Fruit fly (Drosophila melanogaster) whole organism, embryonic: ENCODE data around the gene Cad89D.

Source experiments
- Atf3 ChIP-seq: fragments of 200-800 bp; sonication (Bioruptor generic); optimal IDR thresholded peaks from 3 replicates; lab custom pipeline; 2016; ENCODE audit warnings: missing biosample characterization, missing genetic modification characterization
- Awh ChIP-seq: fragments of 200-800 bp; sonication (Bioruptor generic); IDR thresholded peaks from 2 replicates; pipeline ENCODE4, ENCODE4 v1.3.6; 2022; ENCODE audit warnings: missing biosample characterization, missing genetic modification characterization
- B-H2 ChIP-seq: fragments of 200-800 bp; sonication (Bioruptor generic); optimal IDR thresholded peaks from 2 replicates; lab custom pipeline; 2018; ENCODE audit warnings: missing biosample characterization, mild to moderate bottlenecking, missing genetic modification characterization
- Blimp-1 ChIP-seq: fragments of 200-800 bp; sonication (Bioruptor generic); optimal IDR thresholded peaks from 3 replicates; lab custom pipeline; 2018; ENCODE audit warnings: missing biosample characterization, missing genetic modification characterization, mild to moderate bottlenecking, moderate library complexity, missing genetic modification reagents
- CG10274 ChIP-seq: fragments of 200-800 bp; sonication (Bioruptor generic); optimal IDR thresholded peaks from 3 replicates; lab custom pipeline; 2017; ENCODE audit warnings: missing biosample characterization, mild to moderate bottlenecking, missing genetic modification characterization
- CG11093 ChIP-seq: fragments of 200-800 bp; sonication (Bioruptor generic); IDR thresholded peaks from 3 replicates; pipeline ENCODE4 v1.3.6; 2022; ENCODE audit warnings: missing biosample characterization, missing genetic modification characterization
- CG11695 ChIP-seq: fragments of 200-800 bp; sonication (Bioruptor generic); IDR thresholded peaks from 3 replicates; pipeline ENCODE4 v1.3.6; 2022; ENCODE audit warnings: missing biosample characterization, missing genetic modification characterization
- CG12071 ChIP-seq: fragments of 200-800 bp; sonication (Bioruptor generic); optimal IDR thresholded peaks from 3 replicates; lab custom pipeline; 2018; ENCODE audit warnings: missing biosample characterization, mild to moderate bottlenecking, missing genetic modification characterization
- CG12219 ChIP-seq: fragments of 200-800 bp; sonication (Bioruptor generic); optimal IDR thresholded peaks from 3 replicates; lab custom pipeline; 2018; ENCODE audit warnings: missing biosample characterization, mild to moderate bottlenecking, missing genetic modification characterization
- CG12236 ChIP-seq: fragments of 200-800 bp; sonication (Bioruptor generic); optimal IDR thresholded peaks from 2 replicates; lab custom pipeline; 2016; ENCODE audit warnings: missing biosample characterization, missing genetic modification characterization
- CG13123 ChIP-seq: fragments of 200-800 bp; sonication (Bioruptor generic); optimal IDR thresholded peaks from 2 replicates; lab custom pipeline; 2016; ENCODE audit warnings: missing biosample characterization, missing genetic modification characterization
- CG13624 ChIP-seq: fragments of 200-800 bp; sonication (Bioruptor generic); optimal IDR thresholded peaks from 2 replicates; lab custom pipeline; 2016; ENCODE audit warnings: missing biosample characterization, missing genetic modification characterization
- CG14710 ChIP-seq: fragments of 200-800 bp; sonication (Bioruptor generic); optimal IDR thresholded peaks from 3 replicates; lab custom pipeline; 2019; ENCODE audit warnings: missing biosample characterization, mild to moderate bottlenecking, missing genetic modification characterization, moderate library complexity
- CG1529 ChIP-seq: fragments of 200-800 bp; sonication (Bioruptor generic); optimal IDR thresholded peaks from 3 replicates; lab custom pipeline; 2018; ENCODE audit warnings: missing biosample characterization, missing genetic modification characterization
- CG1647 ChIP-seq: fragments of 200-800 bp; sonication (Bioruptor generic); optimal IDR thresholded peaks from 3 replicates; lab custom pipeline; 2016; ENCODE audit warnings: missing biosample characterization, missing genetic modification characterization
- CG18262 ChIP-seq: fragments of 200-800 bp; optimal IDR thresholded peaks from 3 replicates; lab custom pipeline; 2019; ENCODE audit warnings: missing biosample characterization, mild to moderate bottlenecking, missing genetic modification characterization, moderate library complexity
- CG30020 ChIP-seq: fragments of 200-800 bp; optimal IDR thresholded peaks from 2 replicates; lab custom pipeline; 2019; ENCODE audit warnings: missing biosample characterization, mild to moderate bottlenecking, missing genetic modification characterization, moderate library complexity
- CG30403 ChIP-seq: fragments of 200-800 bp; sonication (Bioruptor generic); optimal IDR thresholded peaks from 3 replicates; lab custom pipeline; 2016; ENCODE audit warnings: missing biosample characterization, missing genetic modification characterization
- CG31441 ChIP-seq: fragments of 200-800 bp; sonication (Bioruptor generic); IDR thresholded peaks from 2 replicates; pipeline ENCODE4 v1.3.6; 2022; ENCODE audit warnings: missing biosample characterization, missing genetic modification characterization
- CG33213 ChIP-seq: fragments of 200-800 bp; sonication (Bioruptor generic); optimal IDR thresholded peaks from 3 replicates; lab custom pipeline; 2016; ENCODE audit warnings: missing biosample characterization, missing genetic modification characterization
- CG34422 ChIP-seq: fragments of 200-800 bp; sonication (Bioruptor generic); IDR thresholded peaks from 3 replicates; pipeline ENCODE4 v1.3.6; 2022; ENCODE audit warnings: missing biosample characterization, missing genetic modification characterization
- CG4328 ChIP-seq: fragments of 200-800 bp; sonication (Bioruptor generic); optimal IDR thresholded peaks from 3 replicates; lab custom pipeline; 2017; ENCODE audit warnings: missing biosample characterization, missing genetic modification reagents, missing genetic modification characterization
- CG6689 ChIP-seq: fragments of 200-800 bp; sonication (Bioruptor generic); IDR thresholded peaks from 2 replicates; pipeline ENCODE4 v1.3.6; 2022; ENCODE audit warnings: missing biosample characterization, missing genetic modification characterization
- CG8388 ChIP-seq: fragments of 200-800 bp; sonication (Bioruptor generic); optimal IDR thresholded peaks from 2 replicates; lab custom pipeline; 2019; ENCODE audit warnings: missing biosample characterization, mild to moderate bottlenecking, missing genetic modification characterization, moderate library complexity
- Chrac-16 ChIP-seq: fragments of 200-800 bp; sonication (Bioruptor generic); optimal IDR thresholded peaks from 3 replicates; lab custom pipeline; 2016; ENCODE audit warnings: missing biosample characterization, missing genetic modification characterization
- Doc2 ChIP-seq: fragments of 200-800 bp; sonication (Bioruptor generic); IDR thresholded peaks from 2 replicates; pipeline ENCODE4 v1.3.6; 2022; ENCODE audit warnings: missing biosample characterization, missing genetic modification characterization
- Ets97D ChIP-seq: fragments of 200-800 bp; sonication (Bioruptor generic); optimal IDR thresholded peaks from 3 replicates; lab custom pipeline; 2016; ENCODE audit warnings: missing biosample characterization, missing genetic modification characterization
- H15 ChIP-seq: fragments of 200-800 bp; sonication (Bioruptor generic); IDR thresholded peaks from 3 replicates; pipeline ENCODE4 v1.3.6; 2022; ENCODE audit warnings: missing biosample characterization, missing genetic modification characterization
- Max ChIP-seq: fragments of 200-800 bp; sonication (Bioruptor generic); optimal IDR thresholded peaks from 2 replicates; lab custom pipeline; 2016; ENCODE audit warnings: missing biosample characterization, mild to moderate bottlenecking, missing genetic modification characterization
- Med ChIP-seq: fragments of 200-800 bp; sonication (Bioruptor generic); peaks from one replicate; lab custom pipeline; 2016; ENCODE audit warnings: missing biosample characterization, missing genetic modification characterization, mild to moderate bottlenecking, inconsistent platforms, moderate library complexity
- Nf-YB ChIP-seq: fragments of 200-800 bp; sonication (Bioruptor generic); optimal IDR thresholded peaks from 3 replicates; lab custom pipeline; 2019; ENCODE audit warnings: missing biosample characterization, mild to moderate bottlenecking, missing genetic modification characterization, moderate library complexity
- Oli ChIP-seq: fragments of 200-800 bp; sonication (Bioruptor generic); optimal IDR thresholded peaks from 2 replicates; lab custom pipeline; 2018; ENCODE audit warnings: missing biosample characterization, mild to moderate bottlenecking, missing genetic modification characterization, moderate library complexity
- Opbp ChIP-seq: fragments of 200-800 bp; sonication (Bioruptor generic); IDR thresholded peaks from 3 replicates; pipeline ENCODE4 v1.3.6; 2022; ENCODE audit warnings: missing biosample characterization, missing genetic modification characterization; ENCODE audit not compliant: partially characterized antibody
- Pdp1 ChIP-seq, 2 experiments: fragments of 200-800 bp; sonication (Bioruptor generic); optimal IDR thresholded peaks; 3 replicates each; lab custom pipeline; 2016; ENCODE audit warnings: missing biosample characterization in 2 of 2, missing genetic modification characterization in 2 of 2, mild to moderate bottlenecking in 1 of 2, moderate library complexity in 1 of 2
- Ptx1 ChIP-seq: fragments of 200-800 bp; sonication (Bioruptor generic); IDR thresholded peaks from 2 replicates; pipeline ENCODE4 v1.3.6; 2022; ENCODE audit warnings: missing biosample characterization, missing genetic modification characterization
- Rx ChIP-seq: fragments of 200-800 bp; sonication (Bioruptor generic); IDR thresholded peaks from 2 replicates; pipeline ENCODE4 v1.3.6; 2022; ENCODE audit warnings: missing biosample characterization, missing genetic modification characterization
- Trl ChIP-seq, 3 experiments: fragments of >200 bp in 2 of 3; fragments of 200-800 bp in 1 of 3; sonication (Bioruptor generic) in 1 of 3; optimal IDR thresholded peaks; 2 replicates in 1 of 3; 3 replicates in 2 of 3; lab custom pipeline; 2016 to 2017; ENCODE audit warnings: missing biosample characterization in 1 of 3, missing genetic modification characterization in 1 of 3
- bowl ChIP-seq: fragments of 200-800 bp; sonication (Bioruptor generic); IDR thresholded peaks from 2 replicates; pipeline ENCODE4 v1.3.6; 2022; ENCODE audit warnings: missing biosample characterization, missing genetic modification characterization
- fd64A ChIP-seq: fragments of 200-800 bp; sonication (Bioruptor generic); optimal IDR thresholded peaks from 3 replicates; lab custom pipeline; 2018; ENCODE audit warnings: missing biosample characterization, mild to moderate bottlenecking, missing genetic modification characterization
- gcm ChIP-seq: fragments of 200-800 bp; sonication (Bioruptor generic); optimal IDR thresholded peaks from 2 replicates; lab custom pipeline; 2019; ENCODE audit warnings: missing biosample characterization, mild to moderate bottlenecking, missing genetic modification characterization, moderate library complexity
- kah ChIP-seq: fragments of 200-800 bp; sonication (Bioruptor generic); optimal IDR thresholded peaks from 2 replicates; lab custom pipeline; 2018; ENCODE audit warnings: missing biosample characterization, mild to moderate bottlenecking, missing genetic modification characterization
- lola ChIP-seq, 3 experiments: fragments of >200 bp in 2 of 3; fragments of 200-800 bp in 1 of 3; sonication (Bioruptor generic) in 1 of 3; optimal IDR thresholded peaks; 2 replicates each; lab custom pipeline; 2017 to 2019; ENCODE audit warnings: missing biosample characterization in 3 of 3, missing genetic modification characterization in 3 of 3, mild to moderate bottlenecking in 1 of 3, moderate library complexity in 1 of 3
- nmo ChIP-seq: fragments of 200-800 bp; sonication (Bioruptor generic); optimal IDR thresholded peaks from 2 replicates; lab custom pipeline; 2018; ENCODE audit warnings: missing biosample characterization, mild to moderate bottlenecking, missing genetic modification characterization, moderate library complexity
- org-1 ChIP-seq: fragments of 200-800 bp; sonication (Bioruptor generic); optimal IDR thresholded peaks from 2 replicates; lab custom pipeline; 2017; ENCODE audit warnings: missing biosample characterization, missing genetic modification characterization
- pan ChIP-seq, 4 experiments: fragments of >200 bp in 3 of 4; fragments of 200-800 bp in 1 of 4; sonication (Bioruptor generic) in 1 of 4; optimal IDR thresholded peaks in 3 of 4; IDR thresholded peaks in 1 of 4; 2 replicates each; pipeline versions ENCODE4 v1.3.6 to Lab custom; 2017 to 2022; ENCODE audit warnings: missing biosample characterization in 2 of 4, missing genetic modification characterization in 2 of 4, mixed read lengths in 1 of 4
- salm ChIP-seq: fragments of 200-800 bp; sonication (Bioruptor generic); optimal IDR thresholded peaks from 2 replicates; lab custom pipeline; 2018; ENCODE audit warnings: missing biosample characterization, mild to moderate bottlenecking, missing genetic modification characterization
- ssp ChIP-seq: fragments of 200-800 bp; sonication (Bioruptor generic); IDR thresholded peaks from 2 replicates; pipeline ENCODE4 v1.3.6; 2022; ENCODE audit warnings: missing biosample characterization, missing genetic modification characterization
- sug ChIP-seq: fragments of 200-800 bp; optimal IDR thresholded peaks from 2 replicates; lab custom pipeline; 2019; ENCODE audit warnings: missing biosample characterization, mild to moderate bottlenecking, missing genetic modification characterization, moderate library complexity
- unpg ChIP-seq: fragments of 200-800 bp; sonication (Bioruptor generic); optimal IDR thresholded peaks from 3 replicates; lab custom pipeline; 2018; ENCODE audit warnings: missing biosample characterization, mild to moderate bottlenecking, missing genetic modification characterization, moderate library complexity
- vfl ChIP-seq: fragments of 200-800 bp; sonication (Bioruptor generic); optimal IDR thresholded peaks from 2 replicates; lab custom pipeline; 2016; ENCODE audit warnings: missing biosample characterization, missing genetic modification characterization

Gene Cad89D

dm6 chr3R:16496209-16496608, 987 bp upstream of the Cad89D start (continued):
- TF ChIP-seq pan (optimal IDR thresholded peaks at IDR 0.05; lab: Kevin White, UChicago) (no peak), pan (GFP tag; optimal IDR thresholded peaks at IDR 0.05 in 1 of 2, IDR thresholded peaks at IDR 0.05 in 1 of 2) (peak in 1 of 2 experiments; percentile 6), CG4328 (GFP tag; lab: Kevin White, UChicago) (peak; percentile 32), CG31441 (GFP tag; lab: Robert Waterston, UW) (peak; percentile 76), Rx (GFP tag; lab: Robert Waterston, UW) (0 out of 2 replicates have a peak, but pooled peaks have one; percentile 36), Chrac-16 (GFP tag; lab: Kevin White, UChicago) (peak; percentile 7), CG1529 (peak; percentile 55), CG6689 (GFP tag; lab: Robert Waterston, UW) (peak; percentile 68), CG12219 (GFP tag; lab: Kevin White, UChicago) (peak; percentile 28), CG13123 (GFP tag; lab: Kevin White, UChicago) (no peak), Pdp1 (GFP tag; optimal IDR thresholded peaks at IDR 0.05; lab: Kevin White, UChicago) (no peak), CG13624 (GFP tag; lab: Kevin White, UChicago) (no peak), Trl (optimal IDR thresholded peaks at IDR 0.05; lab: Kevin White, UChicago) (no peak), Trl (GFP tag; optimal IDR thresholded peaks at IDR 0.05; lab: Kevin White, UChicago) (no peak), fd64A (GFP tag; lab: Kevin White, UChicago) (no peak), vfl (GFP tag; lab: Kevin White, UChicago) (no peak), unpg (GFP tag; lab: Kevin White, UChicago) (peak; percentile 68), B-H2 (GFP tag; lab: Kevin White, UChicago) (no peak), salm (peak; percentile 14), Atf3 (GFP tag; lab: Kevin White, UChicago) (no peak), Blimp-1 (GFP tag; lab: Kevin White, UChicago) (peak; percentile 58), Oli (tag; lab: Kevin White, UChicago) (peak; percentile 69), CG34422 (GFP tag; lab: Robert Waterston, UW) (0 out of 3 replicates have a peak, but pooled peaks have one; percentile 47), Opbp (no peak), Max (GFP tag; lab: Kevin White, UChicago) (no peak), CG30403 (GFP tag; lab: Kevin White, UChicago) (peak; percentile 46), nmo (GFP tag; lab: Kevin White, UChicago) (peak; percentile 68), kah (peak; percentile 33), CG14710 (tag; lab: Kevin White, UChicago) (peak; percentile 43), Awh (GFP tag; lab: Robert Waterston, UW) (no peak), sug (tag; lab: Kevin White, UChicago) (no peak), CG11093 (GFP tag; lab: Robert Waterston, UW) (0 out of 3 replicates have a peak, but pooled peaks have one; percentile 42), CG8388 (GFP tag; lab: Kevin White, UChicago) (peak; percentile 63), bowl (no peak), Doc2 (GFP tag; lab: Robert Waterston, UW) (no peak), lola (GFP tag; optimal IDR thresholded peaks at IDR 0.05; lab: Kevin White, UChicago) (peak in 1 of 3 experiments; percentile 43), CG33213 (GFP tag; lab: Kevin White, UChicago) (no peak), CG12071 (GFP tag; lab: Kevin White, UChicago) (peak; percentile 1), CG30020 (tag; lab: Kevin White, UChicago) (no peak), ssp (GFP tag; lab: Robert Waterston, UW) (peak; percentile 14; the same call in 1 of the 2 replicates), CG12236 (GFP tag; lab: Kevin White, UChicago) (peak; percentile 13), Nf-YB (GFP tag; lab: Kevin White, UChicago) (peak; percentile 21), CG11695 (GFP tag; lab: Robert Waterston, UW) (no peak), CG10274 (GFP tag; lab: Kevin White, UChicago) (no peak), Med (GFP tag; lab: Kevin White, UChicago) (peak; percentile 77), H15 (GFP tag; lab: Robert Waterston, UW) (peak; percentile 75), Ptx1 (GFP tag; lab: Robert Waterston, UW) (peak; percentile 49), Ets97D (GFP tag; lab: Kevin White, UChicago) (no peak), CG18262 (tag; lab: Kevin White, UChicago) (peak; percentile 71), CG1647 (GFP tag; lab: Kevin White, UChicago) (no peak), org-1 (no peak), gcm (peak; percentile 58)
